Worm (Caenorhabditis elegans) whole organism, L4 larva: ENCODE results near the gene srh-174.

Experiments
- F49E8.2 ChIP-seq: sonication (generic microtip); optimal IDR thresholded peaks from 2 replicates; lab custom pipeline; 2016; ENCODE audit warnings: missing compliant biosample characterization, mild to moderate bottlenecking, missing genetic modification characterization, borderline replicate concordance
- R02D3.7 ChIP-seq: fragments of 150-350 bp; sonication (generic microtip); optimal IDR thresholded peaks from 3 replicates; lab custom pipeline; 2014; ENCODE audit warnings: missing biosample characterization, missing genetic modification characterization
- Y5F2A.4 ChIP-seq: fragments of 200-800 bp; sonication (Bioruptor generic); optimal IDR thresholded peaks from 2 replicates; lab custom pipeline; 2018; ENCODE audit warnings: mild to moderate bottlenecking, missing genetic modification characterization, missing compliant biosample characterization
- aha-1 ChIP-seq: fragments of 150-350 bp; peaks from one replicate; lab custom pipeline; 2014; ENCODE audit warnings: missing biosample characterization, missing genetic modification characterization
- aly-2 ChIP-seq: sonication (generic microtip); optimal IDR thresholded peaks from 2 replicates; lab custom pipeline; 2018; ENCODE audit warnings: missing biosample characterization, missing genetic modification characterization
- ceh-20 ChIP-seq: fragments of 200-800 bp; sonication (Bioruptor generic); IDR thresholded peaks from 2 replicates; pipeline ENCODE4 v1.3.6; 2022; ENCODE audit warnings: missing genetic modification reagents, missing genetic modification characterization, missing compliant biosample characterization
- ceh-44 ChIP-seq: fragments of 200-800 bp; sonication (Bioruptor generic); IDR thresholded peaks from 2 replicates; pipeline ENCODE4 v1.3.6; 2022; ENCODE audit warnings: missing genetic modification reagents, missing genetic modification characterization, missing compliant biosample characterization
- ceh-62 ChIP-seq: sonication (generic microtip); optimal IDR thresholded peaks from 2 replicates; lab custom pipeline; 2017; ENCODE audit warnings: missing biosample characterization, missing genetic modification characterization
- ces-1 ChIP-seq: fragments of 150-350 bp; sonication (generic microtip); optimal IDR thresholded peaks from 4 replicates; lab custom pipeline; 2014; ENCODE audit warnings: missing biosample characterization, missing genetic modification reagents, missing genetic modification characterization
- cey-2 ChIP-seq: sonication (generic microtip); optimal IDR thresholded peaks from 3 replicates; lab custom pipeline; 2017; ENCODE audit warnings: missing genetic modification characterization, mild to moderate bottlenecking, missing compliant biosample characterization, antibody characterized with exemption, borderline replicate concordance; ENCODE audit not compliant: insufficient read depth
- daf-12 ChIP-seq: fragments of 150-350 bp; optimal IDR thresholded peaks from 2 replicates; lab custom pipeline; 2014; ENCODE audit warnings: missing biosample characterization, missing genetic modification reagents, missing genetic modification characterization
- daf-19 ChIP-seq: fragments of 200-800 bp; sonication (Bioruptor generic); conservative IDR thresholded peaks from 2 replicates; pipeline ENCODE4 v1.3.6; 2022; ENCODE audit warnings: missing genetic modification characterization, missing compliant biosample characterization
- dmd-9 ChIP-seq: fragments of 200-800 bp; sonication (Bioruptor generic); IDR thresholded peaks from 2 replicates; pipeline ENCODE4 v1.3.6; 2022; ENCODE audit warnings: missing genetic modification reagents, missing genetic modification characterization, missing compliant biosample characterization
- dve-1 ChIP-seq: sonication (generic microtip); optimal IDR thresholded peaks from 2 replicates; lab custom pipeline; 2017; ENCODE audit warnings: antibody characterized with exemption, mild to moderate bottlenecking, missing genetic modification characterization, missing compliant biosample characterization; ENCODE audit not compliant: insufficient read depth
- egl-43 ChIP-seq: fragments of 200-800 bp; sonication (Bioruptor generic); IDR thresholded peaks from 2 replicates; pipeline ENCODE4 v1.3.6; 2022; ENCODE audit warnings: missing genetic modification reagents, missing genetic modification characterization, missing compliant biosample characterization
- gei-8 ChIP-seq: fragments of 200-800 bp; sonication (Bioruptor generic); optimal IDR thresholded peaks from 2 replicates; lab custom pipeline; 2018; ENCODE audit warnings: mild to moderate bottlenecking, missing genetic modification characterization, missing compliant biosample characterization
- hif-1 ChIP-seq, 2 experiments: sonication (generic microtip); optimal IDR thresholded peaks; 2 replicates each; lab custom pipeline; 2016 to 2017; ENCODE audit warnings: missing compliant biosample characterization in 2 of 2, missing genetic modification characterization in 2 of 2, missing genetic modification reagents in 2 of 2, missing genotype in 2 of 2, mild to moderate bottlenecking in 1 of 2
- jun-1 ChIP-seq: fragments of 150-350 bp; optimal IDR thresholded peaks from 2 replicates; lab custom pipeline; 2014; ENCODE audit warnings: missing biosample characterization, missing genetic modification reagents, missing genetic modification characterization
- lim-7 ChIP-seq: fragments of 200-800 bp; sonication (Bioruptor generic); IDR thresholded peaks from 2 replicates; pipeline ENCODE4 v1.3.6; 2022; ENCODE audit warnings: missing genetic modification characterization, missing compliant biosample characterization
- lin-1 ChIP-seq: fragments of 200-800 bp; sonication (Bioruptor generic); IDR thresholded peaks from 2 replicates; pipeline ENCODE4 v1.3.6; 2022; ENCODE audit warnings: missing genetic modification reagents, missing genetic modification characterization, missing compliant biosample characterization
- lin-15B ChIP-seq: fragments of 150-350 bp; sonication (generic microtip); optimal IDR thresholded peaks from 3 replicates; lab custom pipeline; 2014; ENCODE audit warnings: missing biosample characterization, missing genetic modification characterization
- lin-29 ChIP-seq: fragments of 200-800 bp; sonication (Bioruptor generic); IDR thresholded peaks from 2 replicates; pipeline ENCODE4 v1.3.6; 2022; ENCODE audit warnings: missing genetic modification reagents, missing genetic modification characterization, missing compliant biosample characterization
- lin-39 ChIP-seq: fragments of 150-350 bp; optimal IDR thresholded peaks from 2 replicates; lab custom pipeline; 2014; ENCODE audit warnings: missing biosample characterization, missing genetic modification reagents, missing genetic modification characterization
- lir-3 ChIP-seq: sonication (generic microtip); optimal IDR thresholded peaks from 2 replicates; lab custom pipeline; 2016; ENCODE audit warnings: mild to moderate bottlenecking, missing genetic modification characterization, missing compliant biosample characterization
- madf-9 ChIP-seq: fragments of 200-800 bp; sonication (Bioruptor generic); conservative IDR thresholded peaks from 2 replicates; pipeline ENCODE4 v1.3.6; 2022; ENCODE audit warnings: missing genetic modification reagents, missing genetic modification characterization, missing compliant biosample characterization
- mdt-29 ChIP-seq: fragments of 200-800 bp; sonication (Bioruptor generic); IDR thresholded peaks from 2 replicates; pipeline ENCODE4 v1.3.6; 2022; ENCODE audit warnings: missing genetic modification reagents, missing genetic modification characterization, missing compliant biosample characterization
- mxl-2 ChIP-seq: fragments of 200-800 bp; sonication (Bioruptor generic); conservative IDR thresholded peaks from 2 replicates; pipeline ENCODE4 v1.3.6; 2022; ENCODE audit warnings: missing genetic modification reagents, missing genetic modification characterization, missing compliant biosample characterization
- mxl-3 ChIP-seq: fragments of 200-800 bp; sonication (Bioruptor generic); optimal IDR thresholded peaks from 2 replicates; lab custom pipeline; 2018; ENCODE audit warnings: mild to moderate bottlenecking, missing genetic modification characterization, missing compliant biosample characterization
- nhr-10 ChIP-seq: fragments of 150-350 bp; optimal IDR thresholded peaks from 2 replicates; lab custom pipeline; 2014; ENCODE audit warnings: missing biosample characterization, missing genetic modification characterization
- nhr-102 ChIP-seq: sonication (generic microtip); optimal IDR thresholded peaks from 2 replicates; lab custom pipeline; 2016; ENCODE audit warnings: mild to moderate bottlenecking, missing genetic modification characterization, moderate library complexity, missing compliant biosample characterization
- nhr-11 ChIP-seq: fragments of 150-350 bp; optimal IDR thresholded peaks from 2 replicates; lab custom pipeline; 2014; ENCODE audit warnings: missing biosample characterization, missing genetic modification characterization
- nhr-111 ChIP-seq: fragments of 200-800 bp; sonication (Bioruptor generic); optimal IDR thresholded peaks from 2 replicates; lab custom pipeline; 2018; ENCODE audit warnings: mild to moderate bottlenecking, missing genetic modification characterization, missing compliant biosample characterization
- nhr-42 ChIP-seq: fragments of 200-800 bp; sonication (Bioruptor generic); IDR thresholded peaks from 2 replicates; pipeline ENCODE4 v1.3.6; 2022; ENCODE audit warnings: missing genetic modification characterization, missing compliant biosample characterization
- nhr-48 ChIP-seq: sonication (generic microtip); optimal IDR thresholded peaks from 2 replicates; lab custom pipeline; 2016; ENCODE audit warnings: mild to moderate bottlenecking, missing genetic modification characterization, missing compliant biosample characterization
- nhr-6 ChIP-seq: fragments of 150-350 bp; optimal IDR thresholded peaks from 2 replicates; lab custom pipeline; 2014; ENCODE audit warnings: missing biosample characterization, missing genetic modification characterization
- nhr-77 ChIP-seq: fragments of 150-350 bp; optimal IDR thresholded peaks from 2 replicates; lab custom pipeline; 2014; ENCODE audit warnings: missing biosample characterization, missing genetic modification characterization
- pha-4 ChIP-seq, 2 experiments: fragments of 150-350 bp in 1 of 2; fragments of 200-800 bp in 1 of 2; sonication (Bioruptor generic) in 1 of 2; IDR thresholded peaks in 1 of 2; optimal IDR thresholded peaks in 1 of 2; 2 replicates each; pipeline versions ENCODE4 v1.3.6 to Lab custom; 2014 to 2022; ENCODE audit warnings: missing genetic modification characterization in 2 of 2, missing genetic modification reagents in 2 of 2, missing biosample characterization in 1 of 2, missing compliant biosample characterization in 1 of 2
- sdz-12 ChIP-seq: fragments of 200-800 bp; sonication (Bioruptor generic); optimal IDR thresholded peaks from 2 replicates; lab custom pipeline; 2018; ENCODE audit warnings: mild to moderate bottlenecking, missing genetic modification characterization, missing compliant biosample characterization
- spr-1 ChIP-seq: sonication (generic microtip); optimal IDR thresholded peaks from 2 replicates; lab custom pipeline; 2016; ENCODE audit warnings: mild to moderate bottlenecking, missing genetic modification characterization, missing compliant biosample characterization
- tag-97 ChIP-seq: fragments of 200-800 bp; sonication (Bioruptor generic); IDR thresholded peaks from 2 replicates; pipeline ENCODE4 v1.3.6; 2022; ENCODE audit warnings: missing genetic modification characterization, missing compliant biosample characterization
- tra-1 ChIP-seq: fragments of 200-800 bp; sonication (Bioruptor generic); IDR thresholded peaks from 2 replicates; pipeline ENCODE4 v1.3.6; 2022; ENCODE audit warnings: missing genetic modification reagents, missing genetic modification characterization, missing compliant biosample characterization
- unc-39 ChIP-seq: sonication (generic microtip); optimal IDR thresholded peaks from 2 replicates; lab custom pipeline; 2017; ENCODE audit warnings: missing biosample characterization, missing genetic modification characterization
- ztf-11 ChIP-seq: fragments of 150-350 bp; optimal IDR thresholded peaks from 2 replicates; lab custom pipeline; 2014; ENCODE audit warnings: missing biosample characterization, missing genetic modification characterization

The srh-174 gene

ce11 chrV:17217690-17218089, 39.1 kb downstream of the srh-174 start, which contains the start of gene srbc-62:
Gene srbc-62 (plus strand): TSS chrV:17217990.
- TF ChIP-seq R02D3.7 (tag; lab: Kevin White, UChicago) (no peak), nhr-111 (GFP tag; lab: Kevin White, UChicago) (no peak), mxl-2 (GFP tag; lab: Robert Waterston, UW) (no peak), nhr-42 (no peak), lir-3 (no peak), dve-1 (tag; lab: Kevin White, UChicago) (no peak), lin-39 (tag; lab: Kevin White, UChicago) (no peak), dmd-9 (GFP tag; lab: Robert Waterston, UW) (no peak), nhr-6 (tag; lab: Kevin White, UChicago) (no peak), tra-1 (GFP tag; lab: Robert Waterston, UW) (no peak), egl-43 (GFP tag; lab: Robert Waterston, UW) (no peak), cey-2 (tag; lab: Kevin White, UChicago) (no peak), nhr-48 (no peak), ces-1 (GFP tag; lab: Kevin White, UChicago) (no peak), lim-7 (GFP tag; lab: Robert Waterston, UW) (no peak), ceh-44 (GFP tag; lab: Robert Waterston, UW) (no peak), hif-1 (tag; optimal IDR thresholded peaks at IDR 0.05; lab: Kevin White, UChicago) (no peak), mxl-3 (no peak), tag-97 (no peak), lin-1 (GFP tag; lab: Robert Waterston, UW) (no peak)

ce11 chrV:17220345-17220744, 41.8 kb downstream of the srh-174 start, which contains the start of gene srh-109:
Gene srh-109 (minus strand): TSS chrV:17220445.
- TF ChIP-seq F49E8.2 (no peak), sdz-12 (GFP tag; lab: Kevin White, UChicago) (no peak), mdt-29 (GFP tag; lab: Robert Waterston, UW) (no peak), aha-1 (tag; lab: Kevin White, UChicago) (no peak), nhr-77 (tag; lab: Kevin White, UChicago) (no peak), nhr-11 (tag; lab: Kevin White, UChicago) (no peak), unc-39 (tag; lab: Kevin White, UChicago) (no peak), jun-1 (tag; lab: Kevin White, UChicago) (no peak), ceh-62 (tag; lab: Kevin White, UChicago) (no peak), ceh-20 (no peak)

DNA sequence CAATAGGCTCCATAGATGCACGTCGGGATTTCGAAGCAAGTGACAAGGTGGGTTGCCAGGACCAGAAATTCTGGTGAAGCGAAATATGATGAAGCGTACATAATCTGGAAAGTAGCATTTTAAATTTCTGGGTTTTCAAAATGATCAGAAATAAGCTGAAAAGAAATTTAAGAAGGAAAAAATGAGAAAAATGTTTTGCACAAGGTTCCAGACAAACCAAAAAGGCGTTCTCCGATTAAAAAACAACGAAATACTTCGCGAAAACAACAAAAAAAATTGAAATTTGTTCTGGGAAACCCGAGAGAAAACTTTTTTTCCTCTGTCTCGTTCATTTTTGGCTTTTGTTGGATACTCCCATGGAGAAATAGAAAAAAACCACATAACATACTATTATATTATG, 44.7 kb downstream of the srh-174 start, which contains the start of gene srh-252:
TSS of gene srh-252 (minus strand) at position 101 of the 400 bp plus-strand sequence.
- TF ChIP-seq jun-1 (tag; lab: Kevin White, UChicago) = no peak
- TF ChIP-seq lin-29 (GFP tag; lab: Robert Waterston, UW) = no peak
- TF ChIP-seq mxl-2 (GFP tag; lab: Robert Waterston, UW) = no peak
- TF ChIP-seq nhr-77 (tag; lab: Kevin White, UChicago) = no peak
- TF ChIP-seq Y5F2A.4 (GFP tag; lab: Kevin White, UChicago) = no peak
- TF ChIP-seq lin-15B (tag; lab: Kevin White, UChicago) = no peak
- no peak for TF ChIP-seq lir-3
- TF ChIP-seq mdt-29 (GFP tag; lab: Robert Waterston, UW) = no peak
- TF ChIP-seq spr-1 = no peak
- TF ChIP-seq daf-19 (GFP tag; lab: Robert Waterston, UW) = no peak
- no peak for TF ChIP-seq madf-9
- no peak for TF ChIP-seq nhr-102
- TF ChIP-seq daf-12 (tag; lab: Kevin White, UChicago) = no peak
- no peak for TF ChIP-seq aly-2
- TF ChIP-seq ztf-11 = no peak
- no peak for TF ChIP-seq nhr-10 (tag; lab: Kevin White, UChicago)
- no peak for TF ChIP-seq pha-4 (GFP tag; IDR thresholded peaks at IDR 0.05; lab: Robert Waterston, UW)
- TF ChIP-seq pha-4 (tag; optimal IDR thresholded peaks at IDR 0.05; lab: Kevin White, UChicago) = no peak
- no peak for TF ChIP-seq gei-8 (GFP tag; lab: Kevin White, UChicago)
- TF ChIP-seq, all 104 proteins: peak for 0
